Fruit fly (Drosophila melanogaster) whole organism, embryonic: ENCODE results near the gene CG42271.

Experiments
- Aef1 ChIP-seq: fragments of 200-800 bp; sonication (Bioruptor generic); IDR thresholded peaks from 3 replicates; pipeline ENCODE4 v1.3.6; 2022; ENCODE audit warnings: missing biosample characterization, missing genetic modification characterization
- CG10147 ChIP-seq: fragments of 200-800 bp; sonication (Bioruptor generic); optimal IDR thresholded peaks from 2 replicates; lab custom pipeline; 2019; ENCODE audit warnings: missing biosample characterization, mild to moderate bottlenecking, missing genetic modification characterization, moderate library complexity
- CG12769 ChIP-seq: fragments of 200-800 bp; sonication (Bioruptor generic); optimal IDR thresholded peaks from 2 replicates; lab custom pipeline; 2019; ENCODE audit warnings: missing biosample characterization, mild to moderate bottlenecking, missing genetic modification characterization, moderate library complexity
- CG1603 ChIP-seq: fragments of 200-800 bp; sonication (Bioruptor generic); optimal IDR thresholded peaks from 2 replicates; lab custom pipeline; 2019; ENCODE audit warnings: missing biosample characterization, mild to moderate bottlenecking, missing genetic modification characterization, moderate library complexity
- CG16863 ChIP-seq: fragments of 200-800 bp; sonication (Bioruptor generic); optimal IDR thresholded peaks from 3 replicates; lab custom pipeline; 2016; ENCODE audit warnings: missing biosample characterization, missing genetic modification characterization
- CG17328 ChIP-seq: fragments of 200-800 bp; sonication (Bioruptor generic); IDR thresholded peaks from 2 replicates; pipeline ENCODE4 v1.3.6; 2022; ENCODE audit warnings: missing biosample characterization, missing genetic modification characterization
- CG17359 ChIP-seq: fragments of 200-800 bp; sonication (Bioruptor generic); optimal IDR thresholded peaks from 3 replicates; lab custom pipeline; 2018; ENCODE audit warnings: missing biosample characterization, mild to moderate bottlenecking, missing genetic modification characterization, moderate library complexity
- CG17912 ChIP-seq: fragments of 200-800 bp; sonication (Bioruptor generic); optimal IDR thresholded peaks from 2 replicates; lab custom pipeline; 2018; ENCODE audit warnings: missing biosample characterization, mild to moderate bottlenecking, missing genetic modification characterization
- CG18011 ChIP-seq: fragments of 200-800 bp; sonication (Bioruptor generic); optimal IDR thresholded peaks from 2 replicates; lab custom pipeline; 2017; ENCODE audit warnings: missing biosample characterization, missing genetic modification characterization, mild to moderate bottlenecking, moderate library complexity, missing genotype
- CG18764 ChIP-seq: fragments of 200-800 bp; sonication (Bioruptor generic); optimal IDR thresholded peaks from 3 replicates; lab custom pipeline; 2016; ENCODE audit warnings: missing biosample characterization, missing genetic modification characterization
- CG31388 ChIP-seq: fragments of 200-800 bp; sonication (Bioruptor generic); optimal IDR thresholded peaks from 2 replicates; lab custom pipeline; 2016; ENCODE audit warnings: missing biosample characterization, missing genetic modification characterization
- CG34224 ChIP-seq: fragments of 200-800 bp; sonication (Bioruptor generic); IDR thresholded peaks from 3 replicates; pipeline ENCODE4 v1.3.6; 2022; ENCODE audit warnings: missing biosample characterization, missing genetic modification characterization; ENCODE audit not compliant: partially characterized antibody
- CG4360 ChIP-seq: fragments of 200-800 bp; sonication (Bioruptor generic); IDR thresholded peaks from 2 replicates; pipeline ENCODE4 v1.3.6; 2022; ENCODE audit warnings: missing biosample characterization, missing genetic modification characterization
- CG5180 ChIP-seq: fragments of 200-800 bp; sonication (Bioruptor generic); optimal IDR thresholded peaks from 3 replicates; lab custom pipeline; 2017; ENCODE audit warnings: missing biosample characterization, missing genetic modification characterization, mild to moderate bottlenecking, moderate library complexity, missing genetic modification reagents
- CG7372 ChIP-seq: fragments of 200-800 bp; sonication (Bioruptor generic); IDR thresholded peaks from 2 replicates; pipeline ENCODE4 v1.3.6; 2022; ENCODE audit warnings: missing biosample characterization, missing genetic modification characterization
- CG7745 ChIP-seq: fragments of 200-800 bp; sonication (Bioruptor generic); optimal IDR thresholded peaks from 2 replicates; lab custom pipeline; 2018; ENCODE audit warnings: missing biosample characterization, mild to moderate bottlenecking, missing genetic modification characterization, moderate library complexity
- CG8388 ChIP-seq: fragments of 200-800 bp; sonication (Bioruptor generic); optimal IDR thresholded peaks from 2 replicates; lab custom pipeline; 2019; ENCODE audit warnings: missing biosample characterization, mild to moderate bottlenecking, missing genetic modification characterization, moderate library complexity
- H15 ChIP-seq: fragments of 200-800 bp; sonication (Bioruptor generic); IDR thresholded peaks from 3 replicates; pipeline ENCODE4 v1.3.6; 2022; ENCODE audit warnings: missing biosample characterization, missing genetic modification characterization
- Hr51 ChIP-seq, 2 experiments: fragments of 200-800 bp; sonication (Bioruptor generic); optimal IDR thresholded peaks; 2 replicates in 1 of 2; 3 replicates in 1 of 2; lab custom pipeline; 2016 to 2018; ENCODE audit warnings: missing biosample characterization in 2 of 2, missing genetic modification characterization in 2 of 2, mild to moderate bottlenecking in 1 of 2, moderate library complexity in 1 of 2
- Hr78 ChIP-seq, 2 experiments: fragments of 200-800 bp in 1 of 2; fragments of >200 bp in 1 of 2; sonication (Bioruptor generic) in 1 of 2; optimal IDR thresholded peaks; 2 replicates each; lab custom pipeline; 2017 to 2019; ENCODE audit warnings: missing biosample characterization in 2 of 2, missing genetic modification characterization in 2 of 2, mild to moderate bottlenecking in 1 of 2, moderate library complexity in 1 of 2
- Lhr ChIP-seq: fragments of 200-800 bp; sonication (Bioruptor generic); optimal IDR thresholded peaks from 3 replicates; lab custom pipeline; 2017; ENCODE audit warnings: mild to moderate bottlenecking, missing biosample characterization, missing genetic modification reagents, missing genetic modification characterization
- Mad ChIP-seq: fragments of 200-800 bp; sonication (Bioruptor generic); optimal IDR thresholded peaks from 2 replicates; lab custom pipeline; 2016; ENCODE audit warnings: missing biosample characterization, missing genetic modification characterization
- NC2β ChIP-seq: fragments of 200-800 bp; sonication (Bioruptor generic); optimal IDR thresholded peaks from 2 replicates; lab custom pipeline; 2016; ENCODE audit warnings: missing biosample characterization, missing genetic modification characterization
- Neu2 ChIP-seq: fragments of 200-800 bp; sonication (Bioruptor generic); optimal IDR thresholded peaks from 3 replicates; lab custom pipeline; 2016; ENCODE audit warnings: missing biosample characterization, missing genetic modification characterization, borderline replicate concordance
- Nf-YA ChIP-seq: fragments of 200-800 bp; sonication (Bioruptor generic); IDR thresholded peaks from 2 replicates; pipeline ENCODE4 v1.3.6; 2022; ENCODE audit warnings: missing biosample characterization, missing genetic modification characterization
- Nf-YB ChIP-seq: fragments of 200-800 bp; sonication (Bioruptor generic); optimal IDR thresholded peaks from 3 replicates; lab custom pipeline; 2019; ENCODE audit warnings: missing biosample characterization, mild to moderate bottlenecking, missing genetic modification characterization, moderate library complexity
- Oaz ChIP-seq: fragments of 200-800 bp; sonication (Bioruptor generic); IDR thresholded peaks from 2 replicates; pipeline ENCODE4 v1.3.6; 2022; ENCODE audit warnings: missing biosample characterization, missing genetic modification characterization
- Ptx1 ChIP-seq: fragments of 200-800 bp; sonication (Bioruptor generic); IDR thresholded peaks from 2 replicates; pipeline ENCODE4 v1.3.6; 2022; ENCODE audit warnings: missing biosample characterization, missing genetic modification characterization
- Sry-δ ChIP-seq: fragments of 200-800 bp; sonication (Bioruptor generic); optimal IDR thresholded peaks from 2 replicates; lab custom pipeline; 2016; ENCODE audit warnings: missing biosample characterization, missing genetic modification characterization
- Ssrp ChIP-seq: fragments of 200-800 bp; sonication (Bioruptor generic); optimal IDR thresholded peaks from 2 replicates; lab custom pipeline; 2018; ENCODE audit warnings: missing biosample characterization, mild to moderate bottlenecking, missing genetic modification characterization, moderate library complexity
- Stat92E ChIP-seq, 3 experiments: fragments of >200 bp in 2 of 3; fragments of 200-800 bp in 1 of 3; sonication (Bioruptor generic) in 1 of 3; optimal IDR thresholded peaks; 2 replicates each; lab custom pipeline; 2017 to 2019; ENCODE audit warnings: missing biosample characterization in 3 of 3, missing genetic modification characterization in 3 of 3, mild to moderate bottlenecking in 1 of 3, moderate library complexity in 1 of 3
- Trl ChIP-seq, 3 experiments: fragments of >200 bp in 2 of 3; fragments of 200-800 bp in 1 of 3; sonication (Bioruptor generic) in 1 of 3; optimal IDR thresholded peaks; 2 replicates in 1 of 3; 3 replicates in 2 of 3; lab custom pipeline; 2016 to 2017; ENCODE audit warnings: missing biosample characterization in 1 of 3, missing genetic modification characterization in 1 of 3
- Xrp1 ChIP-seq: fragments of 200-800 bp; sonication (Bioruptor generic); IDR thresholded peaks from 2 replicates; pipeline ENCODE4 v1.3.6; 2022; ENCODE audit warnings: missing biosample characterization, missing genetic modification characterization
- al ChIP-seq: fragments of 200-800 bp; sonication (Bioruptor generic); IDR thresholded peaks from 2 replicates; pipeline ENCODE4 v1.3.6; 2022; ENCODE audit warnings: missing biosample characterization, missing genetic modification characterization
- az2 ChIP-seq: fragments of 200-800 bp; sonication (Bioruptor generic); optimal IDR thresholded peaks from 3 replicates; lab custom pipeline; 2016; ENCODE audit warnings: missing biosample characterization, missing genetic modification characterization
- bigmax ChIP-seq: fragments of 200-800 bp; sonication (Bioruptor generic); optimal IDR thresholded peaks from 2 replicates; lab custom pipeline; 2018; ENCODE audit warnings: missing biosample characterization, mild to moderate bottlenecking, missing genetic modification characterization
- ewg ChIP-seq: fragments of 200-800 bp; sonication (Bioruptor generic); optimal IDR thresholded peaks from 3 replicates; lab custom pipeline; 2017; ENCODE audit warnings: mild to moderate bottlenecking, missing biosample characterization, missing genetic modification reagents, missing genetic modification characterization
- gce ChIP-seq: fragments of 200-800 bp; sonication (Bioruptor generic); IDR thresholded peaks from 3 replicates; pipeline ENCODE4 v1.3.6; 2022; ENCODE audit warnings: missing biosample characterization, missing genetic modification characterization
- grn ChIP-seq: fragments of 200-800 bp; sonication (Bioruptor generic); optimal IDR thresholded peaks from 3 replicates; lab custom pipeline; 2017; ENCODE audit warnings: missing biosample characterization, missing genetic modification characterization
- ken ChIP-seq: fragments of 200-800 bp; sonication (Bioruptor generic); IDR thresholded peaks from 3 replicates; pipeline ENCODE4 v1.3.6; 2022; ENCODE audit warnings: missing biosample characterization, missing genetic modification characterization
- nau ChIP-seq: fragments of 200-800 bp; sonication (Bioruptor generic); optimal IDR thresholded peaks from 3 replicates; lab custom pipeline; 2017; ENCODE audit warnings: missing biosample characterization, mild to moderate bottlenecking, missing genetic modification characterization, missing genetic modification reagents
- nmo ChIP-seq: fragments of 200-800 bp; sonication (Bioruptor generic); optimal IDR thresholded peaks from 2 replicates; lab custom pipeline; 2018; ENCODE audit warnings: missing biosample characterization, mild to moderate bottlenecking, missing genetic modification characterization, moderate library complexity
- phol ChIP-seq: fragments of 200-800 bp; sonication (Bioruptor generic); optimal IDR thresholded peaks from 3 replicates; lab custom pipeline; 2018; ENCODE audit warnings: missing biosample characterization, mild to moderate bottlenecking, missing genetic modification characterization, moderate library complexity
- slp2 ChIP-seq: fragments of 200-800 bp; sonication (Bioruptor generic); optimal IDR thresholded peaks from 2 replicates; lab custom pipeline; 2016; ENCODE audit warnings: missing biosample characterization, missing genetic modification characterization
- stwl ChIP-seq: fragments of 200-800 bp; sonication (Bioruptor generic); optimal IDR thresholded peaks from 3 replicates; lab custom pipeline; 2018; ENCODE audit warnings: missing biosample characterization, mild to moderate bottlenecking, missing genetic modification characterization, moderate library complexity
- ttk ChIP-seq: fragments of 200-800 bp; sonication (Bioruptor generic); IDR thresholded peaks from 2 replicates; pipeline ENCODE4 v2.1.2; 2022; ENCODE audit warnings: missing biosample characterization, missing genetic modification characterization
- zen ChIP-seq: fragments of 200-800 bp; sonication (Bioruptor generic); optimal IDR thresholded peaks from 3 replicates; lab custom pipeline; 2018; ENCODE audit warnings: missing biosample characterization, mild to moderate bottlenecking, missing genetic modification characterization, moderate library complexity

CG42271 gene

DNA sequence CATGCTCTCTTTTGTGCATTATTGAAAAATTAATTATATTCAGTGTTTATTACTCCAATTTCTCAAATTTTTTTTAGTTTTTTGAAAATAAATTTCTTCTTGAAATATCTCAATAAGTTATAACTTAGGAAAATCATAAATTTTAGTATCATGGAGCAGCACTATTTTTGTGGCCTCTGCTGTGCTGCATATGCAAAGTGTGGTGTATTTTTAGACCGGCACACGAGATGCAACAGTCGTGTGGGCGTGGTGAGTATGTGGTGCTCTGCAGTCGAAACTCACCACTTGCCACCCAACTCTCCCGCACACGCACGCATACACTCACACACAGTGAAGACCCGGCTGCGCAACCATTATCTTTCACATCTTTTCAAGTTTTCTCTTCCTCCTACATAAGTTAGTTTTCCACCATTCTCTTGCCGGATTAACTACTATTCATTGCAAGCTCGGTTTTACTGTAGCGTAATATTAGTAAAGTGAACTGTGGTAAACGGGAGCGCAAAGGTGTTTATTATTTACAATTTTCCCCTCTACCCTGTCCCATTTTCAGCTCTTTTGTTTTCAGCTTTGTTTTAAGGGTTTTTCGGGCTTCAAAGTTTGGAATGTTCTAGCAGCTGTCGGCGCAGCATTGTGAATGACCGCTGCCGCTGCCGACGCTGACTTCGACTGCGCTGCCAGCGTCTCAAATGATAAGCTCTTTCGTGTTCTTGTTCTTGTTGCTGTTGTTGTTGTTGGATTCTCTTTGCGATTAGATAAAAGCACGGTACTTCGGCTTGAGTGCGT, 25.2 kb downstream of the CG42271 start (continued):
- TF ChIP-seq Oaz (GFP tag; lab: Robert Waterston, UW) (no peak), CG18011 (no peak), grn (peak; percentile 83), bigmax (GFP tag; lab: Kevin White, UChicago) (no peak), Neu2 (no peak), CG7745 (no peak), CG12769 (peak; percentile 0), CG17359 (peak; percentile 82), Hr51 (GFP tag; optimal IDR thresholded peaks at IDR 0.05; lab: Kevin White, UChicago) (peak in 1 of 2 experiments; percentile 75), ewg (GFP tag; lab: Kevin White, UChicago) (peak; percentile 14), nmo (GFP tag; lab: Kevin White, UChicago) (peak; percentile 61), Mad (GFP tag; lab: Kevin White, UChicago) (no peak), Sry-δ (peak; percentile 2), al (GFP tag; lab: Robert Waterston, UW) (no peak), Lhr (GFP tag; lab: Kevin White, UChicago) (no peak), CG4360 (peak; percentile 83), CG18764 (GFP tag; lab: Kevin White, UChicago) (peak; percentile 17), az2 (GFP tag; lab: Kevin White, UChicago) (peak; percentile 67), Stat92E (GFP tag; optimal IDR thresholded peaks at IDR 0.05; lab: Kevin White, UChicago) (no peak), stwl (tag; lab: Kevin White, UChicago) (peak; percentile 20), CG8388 (GFP tag; lab: Kevin White, UChicago) (peak; percentile 77), Aef1 (no peak), CG31388 (no peak), Xrp1 (GFP tag; lab: Robert Waterston, UW) (peak; percentile 83), phol (tag; lab: Kevin White, UChicago) (peak; percentile 83), gce (GFP tag; lab: Robert Waterston, UW) (peak; percentile 73; the same call in 1 of the 3 replicates), Ssrp (tag; lab: Kevin White, UChicago) (peak; percentile 57), Ptx1 (GFP tag; lab: Robert Waterston, UW) (peak; percentile 62), Hr78 (GFP tag; optimal IDR thresholded peaks at IDR 0.05; lab: Kevin White, UChicago) (peak in 1 of 2 experiments; percentile 0), CG34224 (GFP tag; lab: Robert Waterston, UW) (peak; percentile 41; the same call in 1 of the 3 replicates), CG17912 (GFP tag; lab: Kevin White, UChicago) (no peak), nau (GFP tag; lab: Kevin White, UChicago) (peak; percentile 43), CG17328 (GFP tag; lab: Robert Waterston, UW) (peak; percentile 79), slp2 (GFP tag; lab: Kevin White, UChicago) (peak; percentile 31), NC2β (no peak), Nf-YA (peak; percentile 44; the same call in 1 of the 2 replicates), CG7372 (GFP tag; lab: Robert Waterston, UW) (0 out of 2 replicates have a peak, but pooled peaks have one; percentile 29), ttk (GFP tag; lab: Robert Waterston, UW) (peak; percentile 42; the same call in 1 of the 2 replicates), CG16863 (GFP tag; lab: Kevin White, UChicago) (peak; percentile 36), CG5180 (GFP tag; lab: Kevin White, UChicago) (peak; percentile 69), Trl (optimal IDR thresholded peaks at IDR 0.05; lab: Kevin White, UChicago) (peak; percentile 16 to 22), Trl (GFP tag; optimal IDR thresholded peaks at IDR 0.05; lab: Kevin White, UChicago) (peak; percentile 20), Nf-YB (GFP tag; lab: Kevin White, UChicago) (peak; percentile 40), CG1603 (tag; lab: Kevin White, UChicago) (peak; percentile 40), ken (GFP tag; lab: Robert Waterston, UW) (no peak; the same call in 2 of the 3 replicates), zen (peak; percentile 19), CG10147 (GFP tag; lab: Kevin White, UChicago) (peak; percentile 56), H15 (GFP tag; lab: Robert Waterston, UW) (peak; percentile 41; the same call in 1 of the 3 replicates)
